Worm (Caenorhabditis elegans) whole organism, late embryonic: ENCODE results near the gene Y43F8B.13.

Experiments
- C08G9.2 ChIP-seq: sonication (generic microtip); optimal IDR thresholded peaks from 2 replicates; lab custom pipeline; 2016; ENCODE audit warnings: mild to moderate bottlenecking, missing genetic modification characterization, moderate library complexity, missing compliant biosample characterization
- C38D4.7 ChIP-seq: fragments of 200-800 bp; sonication (Bioruptor generic); optimal IDR thresholded peaks from 2 replicates; lab custom pipeline; 2018; ENCODE audit warnings: mild to moderate bottlenecking, missing genetic modification characterization, moderate library complexity, missing compliant biosample characterization
- T23F11.4 ChIP-seq: fragments of 200-800 bp; sonication (Bioruptor generic); optimal IDR thresholded peaks from 2 replicates; lab custom pipeline; 2018; ENCODE audit warnings: mild to moderate bottlenecking, missing genetic modification characterization, missing compliant biosample characterization
- Y22D7AL.16 ChIP-seq: sonication (generic microtip); optimal IDR thresholded peaks from 2 replicates; lab custom pipeline; 2016; ENCODE audit warnings: missing genetic modification characterization, missing compliant biosample characterization
- ama-1 ChIP-seq: fragments of 150-350 bp; optimal IDR thresholded peaks from 2 replicates; lab custom pipeline; 2014
- ceh-18 ChIP-seq: sonication (generic microtip); optimal IDR thresholded peaks from 2 replicates; lab custom pipeline; 2016; ENCODE audit warnings: missing genetic modification characterization, missing compliant biosample characterization
- ceh-19 ChIP-seq: fragments of 200-800 bp; sonication (Bioruptor generic); optimal IDR thresholded peaks from 2 replicates; lab custom pipeline; 2018; ENCODE audit warnings: mild to moderate bottlenecking, missing genetic modification characterization, missing compliant biosample characterization
- ceh-24 ChIP-seq: sonication (generic microtip); optimal IDR thresholded peaks from 2 replicates; lab custom pipeline; 2016; ENCODE audit warnings: mild to moderate bottlenecking, missing genetic modification characterization, missing compliant biosample characterization
- ceh-31 ChIP-seq: sonication (generic microtip); optimal IDR thresholded peaks from 2 replicates; lab custom pipeline; 2016; ENCODE audit warnings: missing genetic modification characterization, missing compliant biosample characterization
- ceh-34 ChIP-seq: sonication (generic microtip); optimal IDR thresholded peaks from 2 replicates; lab custom pipeline; 2016; ENCODE audit warnings: mild to moderate bottlenecking, missing genetic modification characterization, missing compliant biosample characterization
- ceh-45 ChIP-seq: fragments of 200-800 bp; sonication (Bioruptor generic); IDR thresholded peaks from 2 replicates; pipeline ENCODE4 v1.3.6; 2022; ENCODE audit warnings: missing genetic modification reagents, missing genetic modification characterization, missing compliant biosample characterization
- che-1 ChIP-seq: sonication (generic microtip); optimal IDR thresholded peaks from 2 replicates; lab custom pipeline; 2016; ENCODE audit warnings: mild to moderate bottlenecking, missing genetic modification characterization, missing compliant biosample characterization
- dmd-4 ChIP-seq: sonication (generic microtip); optimal IDR thresholded peaks from 2 replicates; lab custom pipeline; 2016; ENCODE audit warnings: borderline replicate concordance, missing genetic modification characterization, missing compliant biosample characterization
- dve-1 ChIP-seq: sonication (generic microtip); optimal IDR thresholded peaks from 2 replicates; lab custom pipeline; 2017; ENCODE audit warnings: antibody characterized with exemption, mild to moderate bottlenecking, missing genetic modification characterization, missing compliant biosample characterization
- elt-2 ChIP-seq: sonication (generic microtip); optimal IDR thresholded peaks from 2 replicates; lab custom pipeline; 2016; ENCODE audit warnings: missing genetic modification reagents, missing genetic modification characterization, missing compliant biosample characterization
- ets-4 ChIP-seq: sonication (generic microtip); optimal IDR thresholded peaks from 2 replicates; lab custom pipeline; 2016; ENCODE audit warnings: missing genetic modification characterization, missing compliant biosample characterization
- eyg-1 ChIP-seq: sonication (generic microtip); optimal IDR thresholded peaks from 2 replicates; lab custom pipeline; 2016; ENCODE audit warnings: missing genotype, missing genetic modification characterization, missing compliant biosample characterization
- fkh-10 ChIP-seq: fragments of 150-350 bp; optimal IDR thresholded peaks from 2 replicates; lab custom pipeline; 2014; ENCODE audit warnings: missing biosample characterization, missing genetic modification reagents, missing genetic modification characterization
- fkh-6 ChIP-seq: sonication (generic microtip); optimal IDR thresholded peaks from 2 replicates; lab custom pipeline; 2016; ENCODE audit warnings: missing genetic modification characterization, missing compliant biosample characterization
- gmeb-2 ChIP-seq: sonication (generic microtip); optimal IDR thresholded peaks from 2 replicates; lab custom pipeline; 2016; ENCODE audit warnings: missing genetic modification characterization, inconsistent platforms, missing compliant biosample characterization
- hlh-13 ChIP-seq: fragments of 200-800 bp; sonication (Bioruptor generic); optimal IDR thresholded peaks from 2 replicates; lab custom pipeline; 2018; ENCODE audit warnings: mild to moderate bottlenecking, missing genetic modification characterization, missing compliant biosample characterization
- hlh-15 ChIP-seq: sonication (generic microtip); optimal IDR thresholded peaks from 2 replicates; lab custom pipeline; 2016; ENCODE audit warnings: missing genetic modification characterization, missing compliant biosample characterization
- hlh-30 ChIP-seq: sonication (generic microtip); optimal IDR thresholded peaks from 2 replicates; lab custom pipeline; 2017; ENCODE audit warnings: antibody characterized with exemption, missing genetic modification characterization, missing compliant biosample characterization; ENCODE audit not compliant: insufficient read depth
- lin-11 ChIP-seq: fragments of 200-800 bp; sonication (Bioruptor generic); optimal IDR thresholded peaks from 2 replicates; lab custom pipeline; 2018; ENCODE audit warnings: mild to moderate bottlenecking, missing genetic modification characterization, missing compliant biosample characterization
- mec-3 ChIP-seq: sonication (generic microtip); optimal IDR thresholded peaks from 2 replicates; lab custom pipeline; 2016; ENCODE audit warnings: borderline replicate concordance, missing genetic modification characterization, missing compliant biosample characterization
- nfya-1 ChIP-seq: sonication (generic microtip); optimal IDR thresholded peaks from 2 replicates; lab custom pipeline; 2017; ENCODE audit warnings: missing genetic modification characterization, mild to moderate bottlenecking, missing compliant biosample characterization, antibody characterized with exemption, moderate library complexity
- odd-2 ChIP-seq: sonication (generic microtip); optimal IDR thresholded peaks from 2 replicates; lab custom pipeline; 2017; ENCODE audit warnings: antibody characterized with exemption, mild to moderate bottlenecking, missing genetic modification characterization, missing compliant biosample characterization
- pag-3 ChIP-seq: sonication (generic microtip); optimal IDR thresholded peaks from 2 replicates; lab custom pipeline; 2016; ENCODE audit warnings: missing compliant biosample characterization, missing genetic modification characterization, borderline replicate concordance
- pha-2 ChIP-seq: sonication (generic microtip); optimal IDR thresholded peaks from 2 replicates; lab custom pipeline; 2017; ENCODE audit warnings: mild to moderate bottlenecking, missing genetic modification characterization, missing compliant biosample characterization
- pros-1 ChIP-seq: fragments of 150-350 bp; optimal IDR thresholded peaks from 2 replicates; lab custom pipeline; 2014; ENCODE audit warnings: missing biosample characterization, missing genetic modification reagents, missing genetic modification characterization
- rnt-1 ChIP-seq: sonication (generic microtip); optimal IDR thresholded peaks from 2 replicates; lab custom pipeline; 2016; ENCODE audit warnings: missing genetic modification characterization, missing compliant biosample characterization
- sdc-2 ChIP-seq: sonication (generic microtip); optimal IDR thresholded peaks from 2 replicates; lab custom pipeline; 2016; ENCODE audit warnings: missing genotype, missing genetic modification characterization, missing compliant biosample characterization
- sox-2 ChIP-seq: fragments of 200-800 bp; sonication (Bioruptor generic); IDR thresholded peaks from 2 replicates; pipeline ENCODE4 v1.3.6; 2022; ENCODE audit warnings: missing genetic modification reagents, missing genetic modification characterization, missing compliant biosample characterization
- sox-4 ChIP-seq: sonication (generic microtip); optimal IDR thresholded peaks from 2 replicates; lab custom pipeline; 2017; ENCODE audit warnings: mild to moderate bottlenecking, missing genetic modification characterization, inconsistent platforms, missing compliant biosample characterization
- tbx-7 ChIP-seq: sonication (generic microtip); optimal IDR thresholded peaks from 2 replicates; lab custom pipeline; 2016; ENCODE audit warnings: missing genotype, missing genetic modification characterization, missing compliant biosample characterization
- unc-42 ChIP-seq: sonication (generic microtip); optimal IDR thresholded peaks from 2 replicates; lab custom pipeline; 2016; ENCODE audit warnings: missing genotype, missing genetic modification characterization, missing compliant biosample characterization
- unc-55 ChIP-seq: sonication (generic microtip); optimal IDR thresholded peaks from 2 replicates; lab custom pipeline; 2017; ENCODE audit warnings: missing biosample characterization, missing genetic modification reagents, missing genetic modification characterization
- unc-86 ChIP-seq: sonication (generic microtip); optimal IDR thresholded peaks from 2 replicates; lab custom pipeline; 2016; ENCODE audit warnings: missing genetic modification characterization, missing compliant biosample characterization
- zip-5 ChIP-seq: sonication (generic microtip); optimal IDR thresholded peaks from 2 replicates; lab custom pipeline; 2016; ENCODE audit warnings: missing genetic modification characterization, missing compliant biosample characterization
- ztf-16 ChIP-seq: sonication (generic microtip); optimal IDR thresholded peaks from 2 replicates; lab custom pipeline; 2017; ENCODE audit warnings: missing genetic modification characterization, missing compliant biosample characterization

Y43F8B.13 gene

ce11 chrV:19428936-19429335 lies 26.8 kb upstream of the Y43F8B.13 start:
- TF ChIP-seq ama-1 (lab: Kevin White, UChicago), result no peak
- no peak for TF ChIP-seq sox-2 (GFP tag; lab: Robert Waterston, UW)
- TF ChIP-seq ceh-19 (GFP tag; lab: Kevin White, UChicago), result no peak
- TF ChIP-seq unc-42 (tag; lab: Kevin White, UChicago), result no peak
- TF ChIP-seq fkh-6, result no peak
- no peak for TF ChIP-seq unc-55
- no peak for TF ChIP-seq fkh-10 (GFP tag; lab: Kevin White, UChicago)
- no peak for TF ChIP-seq hlh-13 (GFP tag; lab: Kevin White, UChicago)
- no peak for TF ChIP-seq mec-3
- no peak for TF ChIP-seq ceh-34 (tag; lab: Kevin White, UChicago)
- TF ChIP-seq T23F11.4 (GFP tag; lab: Kevin White, UChicago), result no peak
- TF ChIP-seq ztf-16 (tag; lab: Kevin White, UChicago), result no peak
- no peak for TF ChIP-seq nfya-1 (tag; lab: Kevin White, UChicago)
- TF ChIP-seq zip-5 (tag; lab: Kevin White, UChicago), result no peak
- TF ChIP-seq dve-1 (tag; lab: Kevin White, UChicago), result no peak

ce11 chrV:19429605-19430004 lies 26.1 kb upstream of the Y43F8B.13 start:
- peak; percentile 80 for TF ChIP-seq rnt-1 (tag; lab: Kevin White, UChicago)
- TF ChIP-seq ets-4 (tag; lab: Kevin White, UChicago), result no peak

DNA sequence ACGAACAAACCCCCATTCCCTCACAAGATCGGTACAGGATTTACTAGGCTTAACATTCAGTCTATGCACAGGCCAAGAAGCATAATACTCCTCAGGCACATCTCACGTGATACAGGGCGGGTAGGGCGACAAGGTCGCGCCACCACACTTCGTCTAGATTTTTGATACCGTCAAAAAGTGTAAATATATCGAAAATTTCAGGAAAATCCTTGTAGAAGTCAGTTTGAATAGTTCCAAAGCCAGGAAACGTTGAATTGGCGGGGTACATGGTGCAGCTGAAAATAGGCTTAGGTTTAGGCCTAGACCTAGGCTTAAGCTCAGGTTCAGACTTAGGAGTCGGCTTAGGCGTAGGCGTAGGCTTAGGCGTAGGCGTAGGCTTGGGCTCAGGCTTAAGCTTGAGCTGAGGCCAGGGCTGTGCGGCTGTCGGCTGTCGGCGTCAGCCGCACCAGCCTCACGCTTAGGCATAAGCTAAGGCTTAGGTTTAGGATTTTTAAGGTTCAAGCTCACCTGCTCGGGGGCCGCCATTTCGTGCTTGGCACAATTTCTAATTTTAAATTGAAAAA lies 25.3 kb upstream of the Y43F8B.13 start:
- TF ChIP-seq unc-86 (tag; lab: Kevin White, UChicago) (no peak), hlh-30 (tag; lab: Kevin White, UChicago) (peak; percentile 7), hlh-15 (tag; lab: Kevin White, UChicago) (no peak), pha-2 (tag; lab: Kevin White, UChicago) (no peak), gmeb-2 (tag; lab: Kevin White, UChicago) (peak; percentile 23), tbx-7 (tag; lab: Kevin White, UChicago) (no peak), nfya-1 (tag; lab: Kevin White, UChicago) (no peak), C08G9.2 (tag; lab: Kevin White, UChicago) (peak; percentile 21), zip-5 (tag; lab: Kevin White, UChicago) (no peak), C38D4.7 (GFP tag; lab: Kevin White, UChicago) (peak; percentile 45), pag-3 (tag; lab: Kevin White, UChicago) (no peak)

- no peak for TF ChIP-seq che-1 (tag; lab: Kevin White, UChicago)
- TF ChIP-seq tbx-7 (tag; lab: Kevin White, UChicago), result no peak
- no peak for TF ChIP-seq nfya-1 (tag; lab: Kevin White, UChicago)
- TF ChIP-seq eyg-1, result no peak
- no peak for TF ChIP-seq Y22D7AL.16 (tag; lab: Kevin White, UChicago)
- no peak for TF ChIP-seq pros-1 (tag; lab: Kevin White, UChicago)
- TF ChIP-seq ceh-18, result no peak
- no peak for TF ChIP-seq ceh-45
- TF ChIP-seq dmd-4, result no peak
- no peak for TF ChIP-seq odd-2
- no peak for TF ChIP-seq lin-11 (tag; lab: Kevin White, UChicago)
- no peak for TF ChIP-seq ceh-24
- no peak for TF ChIP-seq sox-4 (tag; lab: Kevin White, UChicago)
- no peak for TF ChIP-seq sdc-2
- TF ChIP-seq ceh-31, result no peak
- no peak for TF ChIP-seq gmeb-2 (tag; lab: Kevin White, UChicago)
- no peak for TF ChIP-seq sox-2 (GFP tag; lab: Robert Waterston, UW)
- no peak for TF ChIP-seq elt-2 (tag; lab: Kevin White, UChicago)
- TF ChIP-seq, all 69 proteins: peak for 0
These were observed 24.7 kb upstream of the Y43F8B.13 start, which contains the start of gene srw-85 for ce11 chrV:19431036-19431435. srw-85 (minus strand) TSS chrV:19431136.
